Fruit fly (Drosophila melanogaster): ENCODE data around the gene CG33060.

CG33060 gene

DNA sequence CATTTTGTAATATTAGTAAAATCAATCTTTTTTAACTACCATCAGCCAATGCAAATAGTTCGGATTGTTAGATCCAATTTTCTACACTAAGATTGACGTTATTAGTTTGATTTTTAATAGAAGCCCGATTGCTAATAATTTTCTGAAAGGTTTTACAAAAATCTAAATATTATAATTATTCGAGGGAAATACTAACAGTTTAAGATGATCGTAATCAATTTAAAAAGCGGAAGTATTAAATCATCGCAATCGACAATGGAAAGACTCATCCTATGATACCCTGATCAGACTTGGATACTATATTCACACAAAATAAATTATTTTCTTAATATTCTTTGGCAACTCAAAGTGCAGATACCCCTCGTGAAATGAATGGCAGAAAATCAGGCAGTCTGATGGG is 27.0 kb downstream of the CG33060 start:
- no peak for TF ChIP-seq h (GFP tag; optimal IDR thresholded peaks at IDR 0.05)
- no peak for TF ChIP-seq usp (GFP tag; optimal IDR thresholded peaks at IDR 0.05)
- no peak for TF ChIP-seq jim (GFP tag; optimal IDR thresholded peaks at IDR 0.05)
- no peak for TF ChIP-seq Hnf4 (GFP tag; optimal IDR thresholded peaks at IDR 0.05)
- TF ChIP-seq N (GFP tag; optimal IDR thresholded peaks at IDR 0.05): no peak
- no peak for TF ChIP-seq sv (GFP tag; optimal IDR thresholded peaks at IDR 0.05)
- no peak for TF ChIP-seq foxo (GFP tag; optimal IDR thresholded peaks at IDR 0.05)
- no peak for TF ChIP-seq psq (GFP tag; optimal IDR thresholded peaks at IDR 0.05)
- no peak for TF ChIP-seq Myc (optimal IDR thresholded peaks at IDR 0.05)

DNA sequence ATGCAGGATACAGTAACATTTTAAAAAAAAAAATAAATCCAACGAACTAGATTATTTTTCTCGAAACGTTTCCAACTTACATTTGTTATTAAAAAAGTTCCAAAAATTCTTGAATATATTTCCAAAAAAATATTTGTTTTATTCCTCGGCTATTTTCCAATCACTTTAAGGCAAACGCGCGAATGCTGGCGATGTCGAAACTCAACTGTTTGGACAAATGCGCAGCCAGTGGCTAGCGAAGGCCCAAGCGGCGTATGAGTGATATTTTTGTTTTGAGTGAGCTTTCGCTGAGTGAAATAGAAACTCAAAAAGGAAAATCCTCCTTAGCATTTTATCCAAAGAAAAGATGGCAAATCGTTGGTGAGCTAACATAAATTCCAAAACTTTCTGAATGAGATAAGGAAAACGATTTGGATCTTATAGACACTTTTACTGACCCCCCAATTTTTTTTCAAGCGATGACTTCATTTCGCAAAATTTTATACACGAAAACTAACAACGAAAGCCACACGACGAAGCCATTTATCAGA is 28.4 kb downstream of the CG33060 start, which contains the start of gene ringer:
TSS of gene ringer (minus strand) at position 210 of the 530 bp plus-strand sequence.
- TF ChIP-seq CG9705 (GFP tag; optimal IDR thresholded peaks at IDR 0.05) (no peak), ey (GFP tag; optimal IDR thresholded peaks at IDR 0.05) (no peak), Dif (GFP tag; optimal IDR thresholded peaks at IDR 0.05; ENCODE audit: partially characterized antibody) (no peak), Rel (GFP tag; optimal IDR thresholded peaks at IDR 0.05) (no peak), Rel (tag; optimal IDR thresholded peaks at IDR 0.05) (no peak), dsf (GFP tag; optimal IDR thresholded peaks at IDR 0.05; ENCODE audit: borderline replicate concordance) (no peak), usp (GFP tag; optimal IDR thresholded peaks at IDR 0.05) (no peak), fru (GFP tag; optimal IDR thresholded peaks at IDR 0.05) (no peak), Abd-B (GFP tag; optimal IDR thresholded peaks at IDR 0.05) (no peak), Dfd (GFP tag; optimal IDR thresholded peaks at IDR 0.05) (no peak), sage (GFP tag; optimal IDR thresholded peaks at IDR 0.05) (no peak), lola (GFP tag; optimal IDR thresholded peaks at IDR 0.05) (no peak), OdsH (GFP tag; optimal IDR thresholded peaks at IDR 0.05) (no peak)

DNA sequence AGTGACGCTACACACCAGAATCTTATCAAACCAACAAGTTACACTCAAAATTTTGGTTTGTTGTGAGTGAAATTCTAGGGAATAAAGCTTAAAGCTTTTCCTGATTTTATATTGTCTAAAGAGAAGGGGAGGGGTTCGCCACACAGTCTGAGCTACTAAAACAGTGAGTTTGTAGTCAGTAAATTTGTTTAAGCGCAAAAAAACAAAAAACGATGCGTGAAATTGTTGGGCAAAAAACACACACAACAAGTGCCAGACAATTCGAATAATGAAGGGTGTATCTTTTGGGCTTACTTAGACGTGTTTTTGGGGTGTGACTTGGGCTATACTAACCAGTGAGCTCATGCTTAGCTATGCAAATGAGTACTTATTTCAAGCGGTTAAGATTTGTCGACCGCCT is 29.0 kb downstream of the CG33060 start:
- TF ChIP-seq brk (GFP tag; optimal IDR thresholded peaks at IDR 0.05): peak; percentile 1
- TF ChIP-seq CrebA (GFP tag; optimal IDR thresholded peaks at IDR 0.05; ENCODE audit: borderline replicate concordance): no peak
- peak; percentile 1 for TF ChIP-seq Hr83 (GFP tag; optimal IDR thresholded peaks at IDR 0.05; ENCODE audit: poor library complexity, severe bottlenecking)
- peak; percentile 16 for TF ChIP-seq rgr (GFP tag; optimal IDR thresholded peaks at IDR 0.05)

DNA sequence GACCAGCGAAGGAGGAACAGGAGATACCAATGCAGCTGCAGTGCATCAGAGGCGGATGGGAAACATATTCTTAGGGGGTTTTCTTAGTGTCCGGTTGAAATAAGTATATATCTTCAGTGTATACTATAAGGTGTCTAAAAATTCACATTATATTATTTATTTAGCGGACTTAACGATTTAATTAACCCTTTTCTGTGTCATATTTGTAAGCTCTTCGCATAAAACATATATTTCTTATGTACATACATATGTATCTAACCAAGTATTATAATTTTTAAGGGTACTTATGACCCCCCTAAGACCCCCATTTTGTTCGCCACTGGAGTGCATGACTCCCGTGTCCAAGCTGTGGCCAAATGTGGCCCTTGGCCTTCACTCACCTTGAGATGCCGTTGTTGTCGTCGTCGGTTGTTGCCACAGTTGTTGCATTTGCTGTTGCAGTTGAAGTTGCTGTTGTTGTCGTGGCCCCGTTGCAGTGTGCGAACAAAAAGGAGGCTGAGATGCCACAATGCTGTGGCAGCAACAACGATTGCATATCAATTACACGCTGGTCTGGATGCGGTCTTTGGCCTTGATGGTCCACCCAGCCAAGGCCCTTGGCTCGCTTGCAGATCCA is 30.5 kb downstream of the CG33060 start:
- peak; percentile 59 for TF ChIP-seq OdsH (GFP tag; optimal IDR thresholded peaks at IDR 0.05)
- peak; percentile 57 for TF ChIP-seq ey (GFP tag; optimal IDR thresholded peaks at IDR 0.05)
- TF ChIP-seq rgr (GFP tag; optimal IDR thresholded peaks at IDR 0.05): peak; percentile 56
- peak; percentile 15 for TF ChIP-seq CG9705 (GFP tag; optimal IDR thresholded peaks at IDR 0.05)
- TF ChIP-seq woc (GFP tag; optimal IDR thresholded peaks at IDR 0.05): peak; percentile 35
- peak in 1 of 2 experiments; percentile 61 for TF ChIP-seq foxo (GFP tag; optimal IDR thresholded peaks at IDR 0.05)
- TF ChIP-seq dmrt93B (GFP tag; optimal IDR thresholded peaks at IDR 0.05): peak; percentile 25
- TF ChIP-seq br (GFP tag; optimal IDR thresholded peaks at IDR 0.05): peak; percentile 51
- peak; percentile 73 for TF ChIP-seq fru (GFP tag; optimal IDR thresholded peaks at IDR 0.05)
- TF ChIP-seq psq (GFP tag; optimal IDR thresholded peaks at IDR 0.05): peak; percentile 53
- peak; percentile 78 for TF ChIP-seq Sp1 (GFP tag; optimal IDR thresholded peaks at IDR 0.05)
- no peak for TF ChIP-seq Vsx2 (GFP tag; optimal IDR thresholded peaks at IDR 0.05; ENCODE audit: partially characterized antibody)
- peak; percentile 74 for TF ChIP-seq HLH106 (tag; optimal IDR thresholded peaks at IDR 0.05)
- TF ChIP-seq h (GFP tag; optimal IDR thresholded peaks at IDR 0.05): peak; percentile 69
- no peak for TF ChIP-seq Hr78 (GFP tag; optimal IDR thresholded peaks at IDR 0.05)
- TF ChIP-seq CrebA (GFP tag; optimal IDR thresholded peaks at IDR 0.05; ENCODE audit: borderline replicate concordance): no peak
- no peak for TF ChIP-seq Dfd (GFP tag; optimal IDR thresholded peaks at IDR 0.05)

DNA sequence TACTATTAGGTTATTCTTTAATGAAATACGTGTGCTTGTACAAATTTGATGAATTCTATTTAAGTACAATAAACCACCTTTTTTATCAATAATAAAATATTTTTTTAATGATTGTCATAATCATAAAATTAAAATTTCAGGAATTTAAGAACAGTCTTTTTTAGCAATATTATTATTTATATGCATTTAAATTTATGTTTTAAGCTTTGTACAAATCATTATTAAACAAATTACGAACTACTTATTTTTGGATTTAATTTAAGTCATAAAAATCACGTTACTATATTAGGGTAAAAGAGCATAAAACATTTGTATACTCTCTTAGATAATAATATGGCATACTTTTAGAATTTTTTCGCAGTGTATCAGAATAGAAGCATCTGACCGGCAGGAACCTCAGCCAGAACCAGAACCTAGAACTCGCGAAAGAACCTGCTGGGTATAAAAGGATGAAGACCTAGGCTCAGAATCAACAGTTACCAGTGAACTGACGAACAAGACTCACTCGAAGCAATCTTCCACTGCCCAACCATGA is 31.3 kb downstream of the CG33060 start, which contains the start of gene Cpr72Ea:
TSS of gene Cpr72Ea (plus strand) at position 485 of the 535 bp plus-strand sequence.
- TF ChIP-seq Hnf4 (GFP tag; optimal IDR thresholded peaks at IDR 0.05) (no peak), Rel (GFP tag; optimal IDR thresholded peaks at IDR 0.05) (no peak), Rel (tag; optimal IDR thresholded peaks at IDR 0.05) (no peak), Dfd (GFP tag; optimal IDR thresholded peaks at IDR 0.05) (no peak), N (GFP tag; optimal IDR thresholded peaks at IDR 0.05) (no peak), pan (optimal IDR thresholded peaks at IDR 0.05) (no peak), fru (GFP tag; optimal IDR thresholded peaks at IDR 0.05) (no peak), jim (GFP tag; optimal IDR thresholded peaks at IDR 0.05) (no peak), Mio (GFP tag; optimal IDR thresholded peaks at IDR 0.05) (no peak), Vsx2 (GFP tag; optimal IDR thresholded peaks at IDR 0.05; ENCODE audit: partially characterized antibody) (no peak), CrebA (GFP tag; optimal IDR thresholded peaks at IDR 0.05; ENCODE audit: borderline replicate concordance) (no peak), Sp1 (GFP tag; optimal IDR thresholded peaks at IDR 0.05) (no peak), dsf (GFP tag; optimal IDR thresholded peaks at IDR 0.05; ENCODE audit: borderline replicate concordance) (no peak), psq (GFP tag; optimal IDR thresholded peaks at IDR 0.05) (no peak)

Measured in whole organism, wandering third instar larva.